Fruit fly (Drosophila melanogaster) whole organism, prepupa: ENCODE measurements around the gene strat.

Source experiments
- CG31627 ChIP-seq: fragments of 200-800 bp; sonication (Bioruptor generic); optimal IDR thresholded peaks from 3 replicates; lab custom pipeline; 2016; ENCODE audit warnings: missing biosample characterization, missing genetic modification characterization
- CG4318 ChIP-seq: fragments of 200-800 bp; sonication (Bioruptor generic); optimal IDR thresholded peaks from 3 replicates; lab custom pipeline; 2017; ENCODE audit warnings: missing biosample characterization, mild to moderate bottlenecking, missing genetic modification characterization
- CG6276 ChIP-seq: fragments of 200-800 bp; sonication (Bioruptor generic); optimal IDR thresholded peaks from 2 replicates; lab custom pipeline; 2017; ENCODE audit warnings: missing biosample characterization, mild to moderate bottlenecking, missing genetic modification characterization
- CG7368 ChIP-seq: fragments of 200-800 bp; sonication (Bioruptor generic); optimal IDR thresholded peaks from 3 replicates; lab custom pipeline; 2016; ENCODE audit warnings: missing biosample characterization, missing genetic modification characterization
- CG8119 ChIP-seq: fragments of 200-800 bp; sonication (Bioruptor generic); IDR thresholded peaks from 3 replicates; pipeline ENCODE4 v1.3.6; 2022; ENCODE audit warnings: missing biosample characterization, missing genetic modification characterization
- Gug ChIP-seq: fragments of 200-800 bp; sonication (Bioruptor generic); IDR thresholded peaks from 2 replicates; pipeline ENCODE4 v1.3.6; 2022; ENCODE audit warnings: missing biosample characterization, missing genetic modification characterization
- Hr38 ChIP-seq: sonication (Bioruptor generic); optimal IDR thresholded peaks from 2 replicates; lab custom pipeline; 2016; ENCODE audit warnings: missing biosample characterization, missing genetic modification characterization
- Met ChIP-seq: fragments of 200-800 bp; sonication (Bioruptor generic); optimal IDR thresholded peaks from 3 replicates; lab custom pipeline; 2016; ENCODE audit warnings: missing biosample characterization, missing genetic modification characterization
- fkh ChIP-seq: fragments of 200-800 bp; sonication (Bioruptor generic); optimal IDR thresholded peaks from 3 replicates; lab custom pipeline; 2017; ENCODE audit warnings: missing biosample characterization, mild to moderate bottlenecking, missing genetic modification characterization, moderate library complexity
- vri ChIP-seq: fragments of 200-800 bp; sonication (Bioruptor generic); optimal IDR thresholded peaks from 3 replicates; lab custom pipeline; 2016; ENCODE audit warnings: missing biosample characterization, mild to moderate bottlenecking, missing genetic modification characterization

strat gene

DNA sequence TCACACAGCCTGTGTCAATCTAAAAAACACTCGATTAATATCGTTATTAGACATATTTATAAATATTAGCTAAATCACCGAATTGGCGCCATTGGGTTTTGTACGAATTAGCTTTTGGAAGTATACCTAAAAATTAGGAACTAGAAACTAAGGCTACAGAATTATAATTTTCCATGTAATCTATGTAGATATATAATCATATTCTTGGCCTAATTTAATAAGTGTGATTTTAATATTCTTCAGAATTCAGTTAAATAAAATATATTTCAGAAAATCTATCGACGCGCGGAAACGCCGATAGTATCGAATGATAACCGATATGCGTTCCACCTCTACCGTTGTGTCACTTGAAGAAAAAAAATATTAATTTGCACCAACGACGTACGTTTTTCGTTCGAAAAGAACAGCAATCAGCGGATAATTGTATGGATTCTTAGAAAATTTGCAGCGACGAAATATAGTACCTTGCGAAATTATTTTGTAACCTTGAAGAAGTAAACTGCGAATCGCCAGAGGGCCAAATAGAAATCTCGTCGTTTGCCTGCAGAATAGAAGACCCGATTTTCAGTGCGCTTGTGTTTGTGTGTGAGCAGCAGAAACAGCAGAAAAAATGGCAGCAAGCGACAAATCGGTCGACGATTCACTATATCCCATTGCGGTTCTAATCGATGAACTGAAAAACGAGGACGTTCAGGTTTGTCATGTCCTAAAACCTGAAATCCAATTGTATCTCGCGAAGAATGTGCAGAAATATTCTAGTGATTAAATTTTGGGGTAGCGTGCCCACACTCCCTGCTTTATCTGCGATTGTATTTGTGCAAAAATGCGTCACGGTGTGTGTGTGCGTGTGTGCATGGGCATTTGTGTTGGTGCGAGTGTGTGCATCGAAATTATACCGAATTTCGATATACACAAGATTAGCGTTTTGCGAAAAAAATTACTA lies 45.8 kb downstream of the strat start, which contains the start of gene Pp2A-29B (continued):
- TF ChIP-seq Gug (GFP tag; lab: Robert Waterston, UW) (no peak), CG6276 (GFP tag; lab: Kevin White, UChicago) (no peak), CG31627 (GFP tag; lab: Kevin White, UChicago) (peak; percentile 42), CG8119 (GFP tag; lab: Robert Waterston, UW) (no peak), CG4318 (GFP tag; lab: Kevin White, UChicago) (no peak), Hr38 (GFP tag; lab: Kevin White, UChicago) (no peak), vri (GFP tag; lab: Kevin White, UChicago) (peak; percentile 27), Met (GFP tag; lab: Kevin White, UChicago) (peak; percentile 40), fkh (peak; percentile 75), CG7368 (GFP tag; lab: Kevin White, UChicago) (no peak)
